Fruit fly (Drosophila melanogaster) whole organism: Measurements from ENCODE around the gene Miga.

Experiments used
- CG8478 ChIP-seq: fragments of >200 bp; optimal IDR thresholded peaks from 2 replicates; lab custom pipeline; 2018; ENCODE audit warnings: inconsistent platforms
- Dll ChIP-seq: fragments of >200 bp; optimal IDR thresholded peaks from 2 replicates; lab custom pipeline; 2017
- EcR ChIP-seq, 2 experiments: fragments of >200 bp; optimal IDR thresholded peaks; 2 replicates each; lab custom pipeline; 2017; ENCODE audit warnings: missing biosample characterization in 2 of 2, missing genetic modification characterization in 2 of 2, missing genetic modification reagents in 2 of 2
- pan ChIP-seq: fragments of >200 bp; optimal IDR thresholded peaks from 2 replicates; lab custom pipeline; 2017
- psq ChIP-seq: fragments of >200 bp; optimal IDR thresholded peaks from 2 replicates; lab custom pipeline; 2017
- usp ChIP-seq: fragments of >200 bp; optimal IDR thresholded peaks from 2 replicates; lab custom pipeline; 2017; ENCODE audit warnings: missing biosample characterization, missing genetic modification characterization, mixed read lengths

Gene Miga

DNA sequence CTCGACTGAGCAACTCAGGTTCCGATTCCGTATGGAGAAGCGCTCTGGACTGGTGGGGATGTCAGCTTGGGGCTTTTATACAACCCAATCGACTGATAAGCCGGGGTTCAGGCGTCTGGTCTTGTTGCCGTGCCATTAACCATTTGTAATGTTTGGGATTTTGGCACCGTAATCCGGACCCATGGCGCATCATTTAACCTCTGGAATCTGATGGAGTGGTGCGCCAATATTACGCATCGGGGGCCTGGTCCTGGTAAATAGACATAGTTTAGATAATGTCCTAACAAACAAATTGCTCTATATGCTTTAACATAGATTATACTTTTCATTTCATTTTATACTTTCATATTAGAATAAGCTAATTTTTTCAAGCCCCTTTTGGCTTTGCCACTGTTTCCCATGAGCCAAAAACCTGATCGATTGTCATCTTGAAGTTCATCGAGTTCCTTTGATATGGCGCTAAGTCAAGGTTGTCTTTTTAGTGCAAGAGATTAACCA is 31.4 kb upstream of the Miga start, which contains the start of gene CG12116:
Gene CG12116, minus strand, starts transcription at position 51 of the 498 bp plus-strand sequence.
- no peak for TF ChIP-seq pan (lab: Kevin White, UChicago)
- TF ChIP-seq CG8478 (lab: Kevin White, UChicago): no peak
- no peak for TF ChIP-seq psq (lab: Kevin White, UChicago)
- TF ChIP-seq EcR (GFP tag; optimal IDR thresholded peaks at IDR 0.05; lab: Kevin White, UChicago): no peak
- no peak for TF ChIP-seq Dll (lab: Kevin White, UChicago)
- TF ChIP-seq usp (GFP tag; lab: Kevin White, UChicago): no peak

DNA sequence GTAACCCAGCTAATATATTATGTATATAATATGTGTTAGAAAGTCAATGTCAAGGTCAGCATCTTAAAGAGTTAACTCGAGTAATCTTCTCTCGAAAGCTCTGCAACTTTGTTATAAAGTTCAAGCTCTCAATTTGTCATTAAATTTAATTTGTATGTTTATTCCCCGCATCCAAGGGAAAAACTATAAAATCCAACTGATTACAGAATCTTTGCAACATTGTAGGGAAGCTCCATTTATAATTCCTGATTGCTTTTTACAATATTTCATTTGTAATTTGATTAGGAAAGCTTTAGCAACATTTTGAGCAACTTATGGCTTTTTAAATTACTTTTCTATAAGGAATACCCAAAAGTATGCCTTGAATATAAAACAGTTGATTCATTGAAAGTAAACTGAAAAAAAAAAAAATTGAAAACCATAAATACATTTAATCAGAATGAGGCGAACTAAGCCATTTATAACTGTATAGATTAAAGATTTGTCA is 29.2 kb upstream of the Miga start:
- TF ChIP-seq usp (GFP tag; lab: Kevin White, UChicago) (no peak), psq (lab: Kevin White, UChicago) (no peak), EcR (GFP tag; optimal IDR thresholded peaks at IDR 0.05; lab: Kevin White, UChicago) (no peak), pan (lab: Kevin White, UChicago) (no peak), Dll (lab: Kevin White, UChicago) (no peak), CG8478 (lab: Kevin White, UChicago) (no peak)

DNA sequence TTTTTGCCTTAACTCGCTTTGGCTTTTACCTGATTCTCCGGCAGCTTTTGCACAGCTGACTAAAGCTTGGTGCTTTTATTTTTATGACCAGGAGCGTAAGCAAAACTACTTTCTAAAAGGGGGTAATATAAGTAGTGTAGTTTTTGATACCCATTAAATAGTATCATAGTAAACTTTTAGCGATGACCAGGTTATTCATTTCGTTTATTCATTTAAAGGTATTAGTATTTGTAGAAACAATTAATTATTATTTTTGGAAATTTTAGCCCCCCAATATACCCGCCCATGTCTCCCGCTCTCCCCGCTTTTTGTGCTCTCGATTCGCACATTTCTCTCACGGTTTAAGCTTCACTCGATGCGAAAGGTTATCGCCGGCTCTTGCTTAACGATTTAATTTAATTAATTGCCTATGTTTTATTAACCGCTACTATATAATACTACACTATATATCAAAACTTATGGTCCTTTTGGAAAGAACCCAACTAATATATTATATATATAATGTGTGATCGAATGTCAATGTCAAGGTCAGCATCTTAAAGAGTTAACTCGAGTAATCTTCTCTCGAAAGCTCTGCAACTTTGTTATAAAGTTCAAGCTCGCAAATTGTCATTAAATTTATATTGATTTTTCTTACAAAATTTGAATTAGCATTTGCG is 26.9 kb upstream of the Miga start, which contains the start of gene Sptr:
Gene Sptr, minus strand, starts transcription at position 61 of the 659 bp plus-strand sequence.
- TF ChIP-seq EcR (GFP tag; optimal IDR thresholded peaks at IDR 0.05; lab: Kevin White, UChicago) (no peak), Dll (lab: Kevin White, UChicago) (no peak), pan (lab: Kevin White, UChicago) (no peak), usp (GFP tag; lab: Kevin White, UChicago) (no peak), CG8478 (lab: Kevin White, UChicago) (no peak), psq (lab: Kevin White, UChicago) (no peak)

DNA sequence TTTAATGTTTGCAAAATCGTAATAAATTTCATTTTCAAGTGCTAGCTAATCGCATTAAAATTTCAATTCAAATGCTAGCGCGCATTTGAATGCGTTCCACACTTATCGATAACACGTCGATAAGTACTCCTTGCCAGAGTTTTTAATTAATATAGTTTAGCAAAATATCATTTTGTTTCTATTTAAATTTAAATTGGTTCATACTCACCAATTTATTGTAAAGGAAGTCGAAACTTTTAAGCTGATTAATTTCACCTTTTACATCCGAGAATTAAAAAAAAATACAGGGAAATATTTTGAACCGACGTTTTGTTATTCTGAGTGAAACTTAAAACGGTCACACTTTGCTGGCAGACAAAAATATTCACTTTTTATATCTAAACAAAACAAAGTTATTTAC is 23.5 kb upstream of the Miga start, which contains the start of gene Es2:
Gene Es2, plus strand, starts transcription at position 333 of the 400 bp plus-strand sequence.
- TF ChIP-seq psq (lab: Kevin White, UChicago) (no peak), pan (lab: Kevin White, UChicago) (no peak), usp (GFP tag; lab: Kevin White, UChicago) (no peak), Dll (lab: Kevin White, UChicago) (no peak), EcR (GFP tag; optimal IDR thresholded peaks at IDR 0.05; lab: Kevin White, UChicago) (no peak), CG8478 (lab: Kevin White, UChicago) (no peak)

DNA sequence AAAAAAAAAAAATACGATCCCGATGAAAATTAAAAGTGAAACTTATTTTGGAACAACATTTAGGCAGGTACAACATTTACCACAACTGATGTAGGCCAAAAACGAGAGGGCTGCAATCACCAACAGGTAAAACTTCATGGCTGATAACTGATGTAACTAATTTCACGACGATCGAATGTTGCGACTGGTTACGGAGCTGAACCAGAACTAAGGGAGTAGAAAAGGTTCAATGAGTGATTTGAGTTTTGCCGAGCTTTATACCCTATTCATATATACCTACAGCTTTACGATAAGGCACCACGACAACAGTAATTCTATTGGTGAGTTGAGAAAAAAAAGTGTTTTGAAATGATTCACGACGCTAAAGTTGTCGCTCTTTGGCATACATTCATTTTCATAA is 23.1 kb upstream of the Miga start, which contains the start of gene CG15347:
Gene CG15347, minus strand, starts transcription at position 213 of the 400 bp plus-strand sequence.
- TF ChIP-seq EcR (GFP tag; optimal IDR thresholded peaks at IDR 0.05; lab: Kevin White, UChicago) (no peak), usp (GFP tag; lab: Kevin White, UChicago) (no peak), Dll (lab: Kevin White, UChicago) (no peak), CG8478 (lab: Kevin White, UChicago) (no peak), pan (lab: Kevin White, UChicago) (no peak), psq (lab: Kevin White, UChicago) (no peak)

DNA sequence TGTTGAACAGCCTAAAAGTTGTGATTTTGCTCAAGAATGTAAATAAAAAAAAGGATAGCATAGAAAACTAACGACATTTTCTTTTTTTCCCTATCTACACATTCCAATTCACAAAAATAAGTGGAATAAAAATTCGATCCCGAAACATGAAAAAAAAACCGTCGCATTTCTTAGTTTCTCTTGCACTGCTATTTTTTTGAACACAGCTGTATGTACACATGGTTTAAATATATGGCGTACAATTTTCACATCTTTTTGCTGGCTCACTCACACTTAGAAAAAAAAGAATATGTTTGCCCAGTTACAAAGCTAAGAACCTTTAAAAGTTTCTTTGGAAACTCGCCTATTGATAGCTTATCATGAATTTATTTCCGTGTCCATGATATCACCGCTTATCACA is 22.6 kb upstream of the Miga start:
- TF ChIP-seq pan (lab: Kevin White, UChicago) (no peak), EcR (GFP tag; optimal IDR thresholded peaks at IDR 0.05; lab: Kevin White, UChicago) (no peak), CG8478 (lab: Kevin White, UChicago) (no peak), psq (lab: Kevin White, UChicago) (no peak)

DNA sequence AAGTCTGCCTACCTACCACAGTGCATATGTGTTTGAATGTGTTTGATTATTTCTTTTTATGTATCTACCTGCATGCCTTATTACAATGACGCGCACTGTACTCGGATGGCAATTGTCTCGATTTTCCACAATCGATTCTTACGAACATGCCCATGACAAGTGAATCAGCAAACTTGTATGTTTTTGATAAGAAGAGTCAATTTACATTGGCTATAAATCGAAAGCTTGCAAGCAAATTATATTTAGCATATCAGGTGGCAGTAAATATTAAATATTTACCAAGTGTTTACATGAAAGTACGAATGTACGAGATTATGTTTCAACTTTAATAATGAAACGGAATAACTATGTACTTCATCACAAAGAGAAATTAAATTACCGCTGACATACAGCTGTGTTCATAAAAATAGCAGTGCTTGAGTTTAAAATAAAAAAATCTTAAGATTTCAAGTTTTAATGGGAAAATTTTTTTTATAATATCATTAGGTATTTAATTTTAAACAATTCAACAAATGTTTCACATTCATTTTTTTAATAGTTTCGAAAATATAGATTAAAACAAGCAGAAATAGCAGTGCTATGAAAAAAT is 21.9 kb upstream of the Miga start:
- TF ChIP-seq usp (GFP tag; lab: Kevin White, UChicago): no peak
- TF ChIP-seq psq (lab: Kevin White, UChicago): no peak
- TF ChIP-seq Dll (lab: Kevin White, UChicago): no peak
- TF ChIP-seq CG8478 (lab: Kevin White, UChicago): no peak
- no peak for TF ChIP-seq EcR (GFP tag; optimal IDR thresholded peaks at IDR 0.05; lab: Kevin White, UChicago)
- TF ChIP-seq pan (lab: Kevin White, UChicago): no peak

DNA sequence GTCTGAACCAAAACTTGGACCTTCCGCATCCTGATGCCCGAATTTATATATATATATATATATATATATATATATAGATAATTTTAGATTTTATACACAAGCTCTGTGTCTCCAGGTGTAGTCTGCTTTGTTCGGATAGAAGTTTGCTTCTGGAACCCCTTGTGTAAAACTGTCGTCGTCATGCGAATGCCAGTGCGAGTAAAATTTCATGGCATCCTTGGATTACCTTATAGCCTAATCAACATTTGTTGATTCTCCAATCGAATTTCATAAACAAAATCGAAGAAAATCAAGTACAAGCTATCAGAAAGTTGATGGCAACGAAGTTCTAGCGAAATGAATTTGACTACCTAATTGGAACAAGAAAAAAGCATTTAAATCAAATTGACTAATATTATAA is 19.9 kb upstream of the Miga start, which contains the start of gene CG32713:
Gene CG32713, minus strand, starts transcription at position 101 of the 400 bp plus-strand sequence.
- TF ChIP-seq CG8478 (lab: Kevin White, UChicago) (no peak), usp (GFP tag; lab: Kevin White, UChicago) (no peak), Dll (lab: Kevin White, UChicago) (no peak)

DNA sequence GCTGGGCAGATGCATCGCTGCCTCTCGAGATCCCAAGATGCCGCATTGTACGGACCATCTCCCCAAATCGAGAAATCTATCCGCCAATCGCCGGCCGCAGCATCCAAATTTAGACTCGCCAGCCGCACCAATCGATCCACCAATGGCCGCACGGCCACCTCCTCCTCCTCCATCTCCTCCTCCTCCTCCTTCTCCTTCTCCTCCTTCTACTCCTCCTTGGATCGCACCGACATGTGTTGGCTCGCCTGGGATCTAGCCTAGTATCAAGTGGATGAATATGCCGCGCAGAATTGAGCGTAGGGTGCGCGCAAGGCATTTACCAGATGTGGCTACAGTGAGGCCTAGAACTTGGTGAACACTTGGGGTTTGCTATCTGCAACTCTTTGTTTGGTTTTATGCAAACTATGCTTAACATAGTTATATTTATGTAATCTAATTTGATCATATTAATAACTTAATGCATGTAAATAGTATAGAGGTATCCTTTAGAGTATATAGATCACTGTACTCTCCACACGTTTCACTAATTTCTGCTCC is 17.5 kb upstream of the Miga start, which contains the start of gene org-1:
Gene org-1, minus strand, starts transcription at position 51 of the 537 bp plus-strand sequence.
- TF ChIP-seq psq (lab: Kevin White, UChicago) (no peak), usp (GFP tag; lab: Kevin White, UChicago) (no peak), Dll (lab: Kevin White, UChicago) (no peak), EcR (GFP tag; optimal IDR thresholded peaks at IDR 0.05; lab: Kevin White, UChicago) (no peak), CG8478 (lab: Kevin White, UChicago) (no peak), pan (lab: Kevin White, UChicago) (no peak)

DNA sequence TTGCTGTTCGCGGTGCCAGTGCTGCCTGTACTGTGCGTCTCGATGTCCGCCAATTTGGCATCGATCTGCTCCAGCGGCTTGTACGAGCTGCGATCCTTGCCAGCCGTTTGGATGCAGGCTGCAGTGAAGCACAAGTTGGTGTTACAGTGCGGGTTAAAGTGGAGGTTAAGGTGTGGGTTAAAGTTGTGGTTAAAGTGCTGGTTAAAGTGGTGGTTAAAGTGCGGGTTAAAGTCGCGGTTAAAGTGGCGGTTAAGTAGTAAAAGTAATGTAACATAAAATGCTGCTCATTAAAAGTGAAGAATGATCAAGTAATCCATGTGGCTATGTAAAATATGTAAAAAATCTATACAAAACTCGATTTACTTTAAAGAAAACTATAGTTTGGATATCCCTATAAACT is 14.5 kb upstream of the Miga start:
- no peak for TF ChIP-seq EcR (GFP tag; optimal IDR thresholded peaks at IDR 0.05; lab: Kevin White, UChicago)
- no peak for TF ChIP-seq CG8478 (lab: Kevin White, UChicago)
- no peak for TF ChIP-seq pan (lab: Kevin White, UChicago)
- no peak for TF ChIP-seq Dll (lab: Kevin White, UChicago)
- no peak for TF ChIP-seq psq (lab: Kevin White, UChicago)
- no peak for TF ChIP-seq usp (GFP tag; lab: Kevin White, UChicago)
